Fruit fly (Drosophila melanogaster) whole organism, embryonic: ENCODE measurements around the gene CG7985.

ENCODE experiments used
- CG7963 ChIP-seq: fragments of 200-800 bp; sonication (Bioruptor generic); IDR thresholded peaks from 3 replicates; pipeline ENCODE4 v1.3.6; 2022; ENCODE audit warnings: missing biosample characterization, missing genetic modification characterization; ENCODE audit not compliant: partially characterized antibody
- pita ChIP-seq: fragments of 200-800 bp; sonication (Bioruptor generic); optimal IDR thresholded peaks from 2 replicates; lab custom pipeline; 2017; ENCODE audit warnings: missing biosample characterization, mild to moderate bottlenecking, missing genetic modification characterization

- TF ChIP-seq pita (GFP tag; lab: Kevin White, UChicago), result no peak
- TF ChIP-seq CG7963, result no peak
These were observed 27.7 kb downstream of the CG7985 start for dm6 chr3R:18227385-18227784.
